Worm (Caenorhabditis elegans) whole organism, mixed stage, embryonic: ENCODE results near the gene swt-2.

ENCODE experiments used
- blmp-1 ChIP-seq: fragments of 150-350 bp; optimal IDR thresholded peaks from 2 replicates; lab custom pipeline; 2014; ENCODE audit warnings: missing biosample characterization, missing genetic modification characterization
- ceh-43 ChIP-seq: fragments of 200-800 bp; sonication (Bioruptor generic); optimal IDR thresholded peaks from 2 replicates; lab custom pipeline; 2018; ENCODE audit warnings: mild to moderate bottlenecking, missing genetic modification characterization, moderate library complexity, missing compliant biosample characterization
- ces-1 ChIP-seq: fragments of 150-350 bp; optimal IDR thresholded peaks from 2 replicates; lab custom pipeline; 2014; ENCODE audit warnings: missing biosample characterization, missing genetic modification reagents, missing genetic modification characterization
- flh-1 ChIP-seq: fragments of 200-800 bp; sonication (Bioruptor generic); optimal IDR thresholded peaks from 2 replicates; lab custom pipeline; 2018; ENCODE audit warnings: mild to moderate bottlenecking, missing genetic modification characterization, moderate library complexity, missing compliant biosample characterization
- mab-5 ChIP-seq: fragments of 150-350 bp; optimal IDR thresholded peaks from 2 replicates; lab custom pipeline; 2014; ENCODE audit warnings: missing biosample characterization, missing genetic modification characterization
- mls-2 ChIP-seq: sonication (generic microtip); optimal IDR thresholded peaks from 2 replicates; lab custom pipeline; 2016; ENCODE audit warnings: mild to moderate bottlenecking, missing genetic modification characterization, moderate library complexity, missing compliant biosample characterization
- nhr-237 ChIP-seq: fragments of 150-350 bp; optimal IDR thresholded peaks from 2 replicates; lab custom pipeline; 2014; ENCODE audit warnings: missing biosample characterization, missing genetic modification characterization
- nhr-76 ChIP-seq: sonication (generic microtip); optimal IDR thresholded peaks from 2 replicates; lab custom pipeline; 2017; ENCODE audit warnings: missing biosample characterization, missing genetic modification characterization
- pha-4 ChIP-seq: fragments of 150-350 bp; optimal IDR thresholded peaks from 2 replicates; lab custom pipeline; 2018; ENCODE audit warnings: missing biosample characterization, missing genetic modification reagents, missing genetic modification characterization
- sptf-1 ChIP-seq: sonication (generic microtip); optimal IDR thresholded peaks from 2 replicates; lab custom pipeline; 2017; ENCODE audit warnings: mild to moderate bottlenecking, missing genetic modification characterization, moderate library complexity, missing compliant biosample characterization
- tbx-8 ChIP-seq: fragments of 200-800 bp; sonication (Bioruptor generic); optimal IDR thresholded peaks from 2 replicates; lab custom pipeline; 2018; ENCODE audit warnings: mild to moderate bottlenecking, missing genetic modification characterization, moderate library complexity, missing compliant biosample characterization
- unc-39 ChIP-seq: fragments of 150-350 bp; optimal IDR thresholded peaks from 2 replicates; lab custom pipeline; 2014; ENCODE audit warnings: missing biosample characterization, missing genetic modification characterization
- unc-62 ChIP-seq: fragments of 150-350 bp; optimal IDR thresholded peaks from 2 replicates; lab custom pipeline; 2014; ENCODE audit warnings: missing biosample characterization, missing genetic modification reagents, missing genetic modification characterization
- ztf-11 ChIP-seq: fragments of 150-350 bp; optimal IDR thresholded peaks from 2 replicates; lab custom pipeline; 2014; ENCODE audit warnings: missing biosample characterization, missing genetic modification characterization

ce11 chrV:7545187-7545586, 15.2 kb downstream of the swt-2 start, which contains the start of the genes C54F6.19 and nhx-3:
- TF ChIP-seq blmp-1 (tag; lab: Kevin White, UChicago) (no peak), mab-5 (tag; lab: Kevin White, UChicago) (no peak), tbx-8 (GFP tag; lab: Kevin White, UChicago) (no peak), sptf-1 (tag; lab: Kevin White, UChicago) (no peak), ztf-11 (tag; lab: Kevin White, UChicago) (no peak), flh-1 (no peak), unc-39 (no peak), unc-62 (GFP tag; lab: Kevin White, UChicago) (no peak), ceh-43 (GFP tag; lab: Kevin White, UChicago) (no peak), mls-2 (tag; lab: Kevin White, UChicago) (no peak), nhr-237 (tag; lab: Kevin White, UChicago) (no peak), nhr-76 (no peak), pha-4 (no peak), ces-1 (GFP tag; lab: Kevin White, UChicago) (no peak)
